Worm (Caenorhabditis elegans) whole organism, mixed stage, embryonic: Measurements from ENCODE around the gene E02H9.13.

Source experiments
- blmp-1 ChIP-seq: fragments of 150-350 bp; optimal IDR thresholded peaks from 2 replicates; lab custom pipeline; 2014; ENCODE audit warnings: missing biosample characterization, missing genetic modification characterization
- ces-1 ChIP-seq: fragments of 150-350 bp; optimal IDR thresholded peaks from 2 replicates; lab custom pipeline; 2014; ENCODE audit warnings: missing biosample characterization, missing genetic modification reagents, missing genetic modification characterization
- hlh-1 ChIP-seq: fragments of 150-350 bp; optimal IDR thresholded peaks from 2 replicates; lab custom pipeline; 2014; ENCODE audit warnings: missing biosample characterization, missing genetic modification reagents, missing genetic modification characterization
- lin-13 ChIP-seq: fragments of 150-350 bp; optimal IDR thresholded peaks from 2 replicates; lab custom pipeline; 2014; ENCODE audit warnings: missing biosample characterization, missing genetic modification characterization
- mep-1 ChIP-seq: fragments of 150-350 bp; optimal IDR thresholded peaks from 2 replicates; lab custom pipeline; 2017; ENCODE audit warnings: missing biosample characterization, missing genetic modification reagents, missing genetic modification characterization, inconsistent platforms
- nhr-12 ChIP-seq: fragments of 150-350 bp; optimal IDR thresholded peaks from 2 replicates; lab custom pipeline; 2014; ENCODE audit warnings: missing biosample characterization, missing genetic modification characterization
- nhr-237 ChIP-seq: fragments of 150-350 bp; optimal IDR thresholded peaks from 2 replicates; lab custom pipeline; 2014; ENCODE audit warnings: missing biosample characterization, missing genetic modification characterization
- pha-4 ChIP-seq: fragments of 150-350 bp; optimal IDR thresholded peaks from 2 replicates; lab custom pipeline; 2018; ENCODE audit warnings: missing biosample characterization, missing genetic modification reagents, missing genetic modification characterization
- sptf-1 ChIP-seq: sonication (generic microtip); optimal IDR thresholded peaks from 2 replicates; lab custom pipeline; 2017; ENCODE audit warnings: mild to moderate bottlenecking, missing genetic modification characterization, moderate library complexity, missing compliant biosample characterization
- unc-62 ChIP-seq: fragments of 150-350 bp; optimal IDR thresholded peaks from 2 replicates; lab custom pipeline; 2014; ENCODE audit warnings: missing biosample characterization, missing genetic modification reagents, missing genetic modification characterization
- ztf-11 ChIP-seq: fragments of 150-350 bp; optimal IDR thresholded peaks from 2 replicates; lab custom pipeline; 2014; ENCODE audit warnings: missing biosample characterization, missing genetic modification characterization

- TF ChIP-seq ztf-11 (no peak), sptf-1 (tag; lab: Kevin White, UChicago) (no peak), nhr-237 (no peak), nhr-12 (tag; lab: Kevin White, UChicago) (no peak), blmp-1 (no peak), ces-1 (GFP tag; lab: Kevin White, UChicago) (no peak), pha-4 (tag; lab: Kevin White, UChicago) (no peak), hlh-1 (tag; lab: Kevin White, UChicago) (no peak), unc-62 (GFP tag; lab: Kevin White, UChicago) (no peak), mep-1 (tag; lab: Kevin White, UChicago) (no peak), lin-13 (tag; lab: Kevin White, UChicago) (no peak)
Measured at ce11 chrIII:2482754-2483153, 44.2 kb upstream of the E02H9.13 start.
